Worm (Caenorhabditis elegans): ENCODE data around the gene F02A9.1.

- TF ChIP-seq blmp-1 (tag; optimal IDR thresholded peaks at IDR 0.05) (no peak), ham-2 (GFP tag; optimal IDR thresholded peaks at IDR 0.05) (peak; percentile 47), unc-39 (tag; optimal IDR thresholded peaks at IDR 0.05) (no peak), nhr-237 (tag; optimal IDR thresholded peaks at IDR 0.05) (no peak), lin-13 (tag; optimal IDR thresholded peaks at IDR 0.05) (no peak), tbx-8 (GFP tag; optimal IDR thresholded peaks at IDR 0.05) (no peak), cnd-1 (tag; optimal IDR thresholded peaks at IDR 0.05) (no peak), elt-3 (tag; optimal IDR thresholded peaks at IDR 0.05) (no peak)
Measured at ce11 chrIII:9052371-9052978, 25.1 kb downstream of the F02A9.1 start.
